Worm (Caenorhabditis elegans): ENCODE measurements around the gene nhr-283.

- TF ChIP-seq dao-5 (tag; optimal IDR thresholded peaks at IDR 0.05) = no peak
- TF ChIP-seq him-1 (tag; optimal IDR thresholded peaks at IDR 0.05) = no peak
These were observed 44.8 kb upstream of the nhr-283 start, which contains the start of gene srbc-49 for ce11 chrV:15821398-15821797.

All from whole organism, L4/young adult.